Worm (Caenorhabditis elegans): ENCODE measurements around the gene C16C8.8.

The C16C8.8 gene

ce11 chrII:3447906-3448305 is 13.6 kb downstream of the C16C8.8 start, which contains the start of gene C16C8.21:
Gene C16C8.21, plus strand, starts transcription at chrII:3448206.
- TF ChIP-seq hlh-1 (tag; optimal IDR thresholded peaks at IDR 0.05) = no peak
- no peak for TF ChIP-seq snpc-4 (tag; optimal IDR thresholded peaks at IDR 0.05)
- TF ChIP-seq ceh-39 (tag; optimal IDR thresholded peaks at IDR 0.05) = no peak
- TF ChIP-seq nhr-12 (tag; optimal IDR thresholded peaks at IDR 0.05) = no peak

- no peak for TF ChIP-seq tbx-8 (GFP tag; optimal IDR thresholded peaks at IDR 0.05)
- TF ChIP-seq pha-4 (tag; optimal IDR thresholded peaks at IDR 0.05) = no peak
- TF ChIP-seq nhr-28 (tag; optimal IDR thresholded peaks at IDR 0.05) = no peak
- no peak for TF ChIP-seq nhr-237 (tag; optimal IDR thresholded peaks at IDR 0.05)
- no peak for TF ChIP-seq nhr-2 (tag; optimal IDR thresholded peaks at IDR 0.05)
- no peak for TF ChIP-seq sem-2 (GFP tag; optimal IDR thresholded peaks at IDR 0.05)
- no peak for TF ChIP-seq mab-5 (tag; optimal IDR thresholded peaks at IDR 0.05)
- no peak for TF ChIP-seq ztf-11 (tag; optimal IDR thresholded peaks at IDR 0.05)
- TF ChIP-seq lin-32 (GFP tag; optimal IDR thresholded peaks at IDR 0.05) = no peak
- no peak for TF ChIP-seq unc-39 (tag; optimal IDR thresholded peaks at IDR 0.05)
- no peak for TF ChIP-seq elt-1 (tag; optimal IDR thresholded peaks at IDR 0.05; ENCODE audit: borderline replicate concordance, insufficient read depth)
- TF ChIP-seq ceh-43 (GFP tag; optimal IDR thresholded peaks at IDR 0.05) = no peak
- TF ChIP-seq zip-8 (tag; optimal IDR thresholded peaks at IDR 0.05) = no peak
- TF ChIP-seq snpc-4 (tag; optimal IDR thresholded peaks at IDR 0.05) = no peak
- TF ChIP-seq mls-2 (tag; optimal IDR thresholded peaks at IDR 0.05) = no peak
- TF ChIP-seq mep-1 (tag; optimal IDR thresholded peaks at IDR 0.05) = no peak
- TF ChIP-seq drap-1 (GFP tag; optimal IDR thresholded peaks at IDR 0.05) = no peak
These were observed 14.8 kb downstream of the C16C8.8 start, which contains the start of the genes C16C8.20 and gldi-6 for ce11 chrII:3446647-3447046. Gene C16C8.20, plus strand, starts transcription at chrII:3446947. Gene gldi-6, plus strand, starts transcription at chrII:3446947.

- TF ChIP-seq nhr-2 (tag; optimal IDR thresholded peaks at IDR 0.05) (no peak), mep-1 (tag; optimal IDR thresholded peaks at IDR 0.05) (no peak), ham-2 (GFP tag; optimal IDR thresholded peaks at IDR 0.05) (no peak), bed-3 (GFP tag; optimal IDR thresholded peaks at IDR 0.05) (no peak), pha-4 (tag; optimal IDR thresholded peaks at IDR 0.05) (no peak), elt-1 (tag; optimal IDR thresholded peaks at IDR 0.05; ENCODE audit: borderline replicate concordance, insufficient read depth) (no peak), M03D4.4 (tag; optimal IDR thresholded peaks at IDR 0.05) (no peak), mab-5 (tag; optimal IDR thresholded peaks at IDR 0.05) (no peak), ceh-83 (GFP tag; optimal IDR thresholded peaks at IDR 0.05) (no peak), hlh-1 (tag; optimal IDR thresholded peaks at IDR 0.05) (no peak), nhr-12 (tag; optimal IDR thresholded peaks at IDR 0.05) (no peak), lsy-2 (tag; optimal IDR thresholded peaks at IDR 0.05) (no peak), mls-2 (tag; optimal IDR thresholded peaks at IDR 0.05) (no peak), nhr-237 (tag; optimal IDR thresholded peaks at IDR 0.05) (no peak), ceh-43 (GFP tag; optimal IDR thresholded peaks at IDR 0.05) (no peak), snpc-4 (tag; optimal IDR thresholded peaks at IDR 0.05) (no peak), lin-32 (GFP tag; optimal IDR thresholded peaks at IDR 0.05) (no peak), elt-3 (tag; optimal IDR thresholded peaks at IDR 0.05) (no peak), ztf-11 (tag; optimal IDR thresholded peaks at IDR 0.05) (no peak)
These were observed 16.1 kb downstream of the C16C8.8 start, which contains the start of the genes C16C8.5 and C16C8.16 for ce11 chrII:3445285-3445806. Gene C16C8.5, minus strand, starts transcription at chrII:3445385. Gene C16C8.16, plus strand, starts transcription at chrII:3445756.

DNA sequence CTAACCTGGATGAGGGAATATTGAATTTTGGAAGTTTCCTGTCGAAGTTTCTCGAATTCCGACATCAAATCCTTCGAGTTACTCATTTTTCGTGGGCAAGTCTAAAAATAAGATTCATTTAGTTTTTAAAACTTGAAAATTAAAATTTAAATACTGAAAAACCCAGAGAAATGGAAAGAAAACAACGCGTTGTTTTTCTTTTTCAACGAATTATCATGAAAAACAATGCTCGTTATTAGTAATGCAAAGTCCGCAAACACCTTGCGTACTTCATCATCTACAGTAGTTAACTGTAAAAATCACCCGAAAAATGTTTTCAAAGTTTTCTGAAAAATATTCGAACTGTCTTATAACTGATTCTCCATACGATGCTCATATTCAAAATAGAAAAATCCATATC is 17.2 kb downstream of the C16C8.8 start, which contains the start of gene C16C8.4:
Gene C16C8.4, minus strand, starts transcription at position 101 of the 400 bp plus-strand sequence.
- no peak for TF ChIP-seq unc-120 (tag; optimal IDR thresholded peaks at IDR 0.05; ENCODE audit: poor library complexity, severe bottlenecking)
- TF ChIP-seq pha-4 (tag; optimal IDR thresholded peaks at IDR 0.05) = no peak
- no peak for TF ChIP-seq unc-39 (tag; optimal IDR thresholded peaks at IDR 0.05)
- TF ChIP-seq blmp-1 (tag; optimal IDR thresholded peaks at IDR 0.05) = no peak
- TF ChIP-seq drap-1 (GFP tag; optimal IDR thresholded peaks at IDR 0.05) = no peak
- TF ChIP-seq cnd-1 (tag; optimal IDR thresholded peaks at IDR 0.05) = no peak
- no peak for TF ChIP-seq zip-8 (tag; optimal IDR thresholded peaks at IDR 0.05)
- no peak for TF ChIP-seq lin-13 (tag; optimal IDR thresholded peaks at IDR 0.05)
- no peak for TF ChIP-seq nhr-237 (tag; optimal IDR thresholded peaks at IDR 0.05)
- TF ChIP-seq flh-1 (GFP tag; optimal IDR thresholded peaks at IDR 0.05) = no peak
- no peak for TF ChIP-seq elt-3 (tag; optimal IDR thresholded peaks at IDR 0.05)
- TF ChIP-seq nhr-12 (tag; optimal IDR thresholded peaks at IDR 0.05) = no peak
- no peak for TF ChIP-seq unc-62 (GFP tag; optimal IDR thresholded peaks at IDR 0.05)
- TF ChIP-seq ceh-83 (GFP tag; optimal IDR thresholded peaks at IDR 0.05) = no peak
- no peak for TF ChIP-seq hlh-1 (tag; optimal IDR thresholded peaks at IDR 0.05)
- no peak for TF ChIP-seq tbx-8 (GFP tag; optimal IDR thresholded peaks at IDR 0.05)
- TF ChIP-seq lsy-2 (tag; optimal IDR thresholded peaks at IDR 0.05) = no peak
- TF ChIP-seq ceh-39 (tag; optimal IDR thresholded peaks at IDR 0.05) = no peak
- TF ChIP-seq M03D4.4 (tag; optimal IDR thresholded peaks at IDR 0.05) = no peak
